Fruit fly (Drosophila melanogaster) ovary, adult (tissue): Measurements from ENCODE around the gene CG6923.

Experiments used
- CG17801 ChIP-seq: fragments of 200-800 bp; optimal IDR thresholded peaks from 2 replicates; lab custom pipeline; 2019; ENCODE audit warnings: missing biosample characterization, mild to moderate bottlenecking, missing genetic modification characterization, moderate library complexity; ENCODE audit not compliant: partially characterized antibody

Gene CG6923

DNA sequence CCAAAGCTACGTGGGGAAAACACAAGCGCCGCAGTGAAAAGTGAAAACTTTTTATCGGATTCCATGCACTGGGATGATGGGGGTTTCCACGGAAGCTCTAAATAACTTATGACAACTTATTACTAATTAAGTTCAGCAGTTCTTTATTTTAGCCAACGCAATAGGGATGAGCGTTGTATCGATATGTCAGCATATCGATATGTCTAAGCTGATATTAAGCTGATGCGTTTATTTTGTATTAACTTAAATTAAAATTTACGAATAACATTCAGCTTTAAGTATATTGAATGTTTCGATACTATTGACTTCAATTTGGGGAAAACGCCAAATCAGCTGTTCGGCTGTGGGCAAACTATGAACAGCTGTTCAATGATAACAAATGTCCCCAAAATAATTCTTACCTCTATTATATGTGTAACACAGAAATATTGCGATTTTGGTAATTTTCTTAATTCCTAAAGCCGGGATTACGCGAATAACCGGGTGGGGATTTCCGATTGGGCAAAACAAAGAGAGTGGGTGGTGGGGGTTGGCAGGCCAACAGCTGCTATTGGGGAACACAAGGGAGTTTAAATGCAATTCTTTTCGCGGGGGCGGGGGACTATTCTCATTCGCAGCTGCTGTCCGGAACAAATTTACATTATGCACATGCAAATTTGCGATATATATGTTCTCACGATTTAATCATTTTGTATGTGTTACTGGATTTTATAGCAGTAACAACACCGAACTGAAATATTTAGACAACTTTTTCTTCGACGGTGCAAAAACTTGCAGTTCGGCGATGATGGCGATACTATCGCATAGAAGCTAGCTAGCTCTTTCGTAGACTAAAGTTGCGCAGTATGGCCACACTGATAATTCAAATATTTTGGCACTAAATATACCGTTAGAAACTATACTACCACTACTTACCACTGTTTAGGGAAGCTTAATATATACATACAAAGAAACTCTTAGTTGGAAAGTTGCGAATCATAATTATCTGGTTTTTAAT is at the start of gene CG6923:
Gene CG6923, minus strand, starts transcription at position 733 of the 997 bp plus-strand sequence.
- peak; percentile 35 for TF ChIP-seq CG17801 (GFP tag; lab: Kevin White, UChicago)

DNA sequence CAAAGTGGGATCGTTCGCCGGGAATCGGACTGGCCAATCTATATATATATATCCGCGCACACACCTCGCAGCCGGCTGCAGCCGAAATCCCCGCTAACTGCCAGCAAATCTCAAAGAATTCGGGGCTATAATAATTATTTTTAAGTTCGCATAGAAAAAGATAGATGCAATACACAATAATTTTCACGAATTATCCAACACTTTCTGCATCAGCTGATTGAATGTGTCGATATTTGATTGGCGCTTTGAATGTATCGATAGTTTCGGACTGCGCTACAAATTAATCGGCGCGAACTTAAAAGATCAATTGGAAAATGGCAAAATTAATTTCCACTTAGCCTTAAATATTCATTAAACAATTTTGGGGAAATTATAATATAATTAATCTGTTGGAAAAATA is 47.0 kb upstream of the CG6923 start, which contains the start of gene Sbf:
Gene Sbf, minus strand, starts transcription at position 169 of the 400 bp plus-strand sequence.
- peak; percentile 32 for TF ChIP-seq CG17801 (GFP tag; lab: Kevin White, UChicago)

DNA sequence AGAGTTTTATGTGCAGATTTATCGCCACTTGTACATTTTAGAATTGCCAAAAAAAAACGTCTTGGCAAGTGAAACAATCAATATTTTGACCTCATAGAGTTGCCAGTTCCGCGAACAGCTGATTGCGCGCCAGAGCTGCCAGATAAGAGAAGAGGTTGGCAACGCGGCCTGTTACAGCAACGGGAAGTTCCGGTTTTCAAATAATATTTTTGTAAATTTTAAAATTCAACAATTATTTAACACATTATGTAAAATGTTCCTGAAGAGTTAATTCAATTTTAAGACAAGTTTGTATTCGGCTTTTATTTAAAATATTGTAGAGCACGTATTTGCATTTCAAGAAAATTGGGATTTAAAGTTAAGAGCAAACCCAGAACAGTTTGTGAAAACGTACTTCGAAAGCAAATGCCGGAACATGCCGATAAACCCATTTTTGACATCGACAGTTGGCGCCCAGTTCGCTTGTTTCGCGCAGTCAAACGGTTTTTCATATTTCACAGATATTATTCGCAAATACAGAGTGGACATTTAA is 36.9 kb upstream of the CG6923 start, which contains the start of the genes prd1 and HisCl1:
Gene prd1, minus strand, starts transcription at position 320 of the 532 bp plus-strand sequence.
Gene HisCl1, plus strand, starts transcription at position 482 of the 532 bp plus-strand sequence.
- no peak for TF ChIP-seq CG17801 (GFP tag; lab: Kevin White, UChicago)

DNA sequence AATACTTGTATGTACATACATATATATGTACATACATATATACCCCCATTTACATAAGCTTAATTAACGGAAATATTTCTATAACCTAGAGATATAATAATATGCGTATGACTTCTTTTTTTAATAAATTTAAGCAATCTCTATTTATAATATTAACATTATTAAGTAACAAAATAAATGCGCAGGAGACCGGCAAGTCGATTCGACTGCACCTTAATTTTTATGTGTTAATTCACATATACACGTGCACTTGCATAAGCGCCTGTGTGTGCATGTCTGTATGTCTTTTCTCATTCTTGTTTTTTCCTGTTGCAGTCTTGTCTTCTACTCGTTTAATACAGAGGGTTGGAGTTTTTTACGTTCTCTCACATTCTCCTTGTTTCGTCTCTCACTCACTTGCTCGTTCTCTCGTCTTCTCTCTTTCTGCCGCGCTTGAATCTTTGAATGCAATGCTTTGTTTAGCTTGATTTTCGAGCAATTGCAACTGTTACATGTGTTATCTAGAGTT is 30.4 kb upstream of the CG6923 start:
- TF ChIP-seq CG17801 (GFP tag; lab: Kevin White, UChicago), result peak; percentile 92

DNA sequence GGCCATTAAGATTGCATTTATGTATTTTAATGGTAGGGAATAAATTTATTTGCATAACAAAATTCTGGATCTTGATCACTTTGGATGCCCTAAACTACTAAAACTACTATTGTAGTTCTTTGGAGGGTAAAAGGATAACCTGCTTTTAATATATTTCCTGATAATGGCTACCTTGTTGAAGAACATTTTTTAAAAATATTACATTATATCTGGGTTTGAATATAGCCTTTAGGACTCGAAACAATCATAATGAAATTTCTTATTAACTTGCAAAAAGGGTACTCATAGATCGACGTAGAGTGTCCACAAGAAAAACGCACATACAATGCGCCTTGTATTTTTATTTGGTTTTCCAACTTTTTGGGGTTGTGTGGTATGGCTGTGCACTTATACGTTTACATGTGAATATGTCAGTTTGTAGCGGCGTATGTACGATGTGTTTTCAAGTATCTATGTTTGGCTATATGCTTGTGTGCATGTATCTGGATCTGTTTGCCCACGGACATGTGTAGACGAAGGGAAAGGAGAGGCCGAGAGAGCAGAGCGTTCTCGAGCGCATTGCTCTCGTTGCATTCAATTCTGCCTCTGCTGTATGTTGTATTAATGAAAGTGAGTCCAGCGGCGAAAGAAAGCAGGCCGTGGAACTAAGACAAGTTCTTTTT is 29.7 kb upstream of the CG6923 start:
- TF ChIP-seq CG17801 (GFP tag; lab: Kevin White, UChicago), result no peak

DNA sequence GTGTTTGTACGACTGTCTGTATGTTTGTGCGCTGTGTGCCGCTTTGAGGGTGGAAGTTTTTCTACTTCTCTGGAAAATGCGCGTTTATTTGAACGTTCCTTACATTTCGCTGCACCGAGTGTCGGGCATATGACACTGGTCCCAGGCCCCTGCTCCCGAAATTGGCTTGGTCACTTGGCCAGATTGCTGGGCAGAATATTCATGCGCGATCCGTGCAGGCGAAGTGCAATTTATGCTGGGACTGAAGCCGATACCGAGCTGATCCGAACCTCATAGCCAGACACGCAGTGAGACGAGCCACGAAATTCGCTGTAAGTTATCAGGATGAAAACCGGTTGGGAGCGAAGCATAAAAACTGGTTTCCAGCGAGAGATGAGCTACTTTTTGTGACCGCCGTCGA is 29.1 kb upstream of the CG6923 start:
- TF ChIP-seq CG17801 (GFP tag; lab: Kevin White, UChicago), result no peak

DNA sequence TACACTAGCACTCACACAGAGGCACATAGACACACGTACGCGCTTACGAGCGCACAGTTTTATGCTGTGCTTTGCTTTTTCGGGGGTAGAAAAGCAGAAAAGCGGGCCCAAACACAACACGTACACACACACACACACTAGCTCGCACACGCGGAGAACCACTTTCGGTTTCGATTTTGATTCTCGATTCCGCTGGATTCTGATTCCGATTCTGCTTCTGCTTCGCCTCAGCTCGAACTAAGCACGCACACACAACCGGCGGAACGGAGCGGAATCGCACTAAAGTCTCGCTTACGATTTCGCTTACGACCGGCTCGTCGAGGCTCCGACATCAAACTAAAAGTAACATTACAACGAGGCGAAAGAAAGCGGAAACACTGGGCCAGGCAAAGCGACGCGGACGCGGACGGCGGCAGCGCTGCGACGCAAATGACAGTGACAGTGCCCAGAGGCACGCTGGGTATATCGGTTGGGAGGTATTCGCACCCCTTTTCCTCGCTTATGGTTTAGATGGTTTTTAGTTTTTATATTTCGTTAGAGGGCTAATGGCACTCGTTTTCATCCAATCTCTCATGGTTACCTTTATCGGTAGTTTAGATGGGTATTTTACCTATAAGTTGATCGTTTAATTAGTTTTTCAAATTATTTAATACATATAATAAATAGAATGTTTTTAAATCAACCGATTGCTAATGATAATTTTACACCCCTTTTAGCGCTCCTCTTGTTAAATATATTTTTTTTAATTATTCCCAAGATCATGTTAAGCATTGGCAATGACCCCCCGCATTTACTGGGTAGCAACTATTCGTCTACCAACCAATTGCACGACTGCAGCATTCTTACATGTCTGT is 28.4 kb upstream of the CG6923 start:
- TF ChIP-seq CG17801 (GFP tag; lab: Kevin White, UChicago), result peak; percentile 55

DNA sequence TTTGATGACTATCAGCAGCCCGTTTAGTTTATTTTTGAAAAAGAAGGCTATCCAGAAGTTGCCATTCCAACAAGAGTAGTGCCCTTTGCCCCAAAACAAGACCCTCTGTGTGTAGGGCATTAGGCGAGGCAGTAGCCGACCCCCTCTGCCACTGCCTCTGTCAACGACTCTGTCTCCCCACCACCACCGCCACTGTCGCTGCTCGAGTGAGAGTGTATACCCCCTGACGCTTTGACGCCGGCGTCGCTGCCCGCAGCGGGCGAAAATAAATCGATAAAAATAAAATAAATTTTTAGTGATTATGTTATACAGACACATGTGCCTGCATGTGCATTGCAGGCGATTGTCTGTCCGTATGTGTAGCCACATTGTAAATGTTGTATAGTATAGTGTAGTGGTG is 27.2 kb upstream of the CG6923 start:
- no peak for TF ChIP-seq CG17801 (GFP tag; lab: Kevin White, UChicago)

DNA sequence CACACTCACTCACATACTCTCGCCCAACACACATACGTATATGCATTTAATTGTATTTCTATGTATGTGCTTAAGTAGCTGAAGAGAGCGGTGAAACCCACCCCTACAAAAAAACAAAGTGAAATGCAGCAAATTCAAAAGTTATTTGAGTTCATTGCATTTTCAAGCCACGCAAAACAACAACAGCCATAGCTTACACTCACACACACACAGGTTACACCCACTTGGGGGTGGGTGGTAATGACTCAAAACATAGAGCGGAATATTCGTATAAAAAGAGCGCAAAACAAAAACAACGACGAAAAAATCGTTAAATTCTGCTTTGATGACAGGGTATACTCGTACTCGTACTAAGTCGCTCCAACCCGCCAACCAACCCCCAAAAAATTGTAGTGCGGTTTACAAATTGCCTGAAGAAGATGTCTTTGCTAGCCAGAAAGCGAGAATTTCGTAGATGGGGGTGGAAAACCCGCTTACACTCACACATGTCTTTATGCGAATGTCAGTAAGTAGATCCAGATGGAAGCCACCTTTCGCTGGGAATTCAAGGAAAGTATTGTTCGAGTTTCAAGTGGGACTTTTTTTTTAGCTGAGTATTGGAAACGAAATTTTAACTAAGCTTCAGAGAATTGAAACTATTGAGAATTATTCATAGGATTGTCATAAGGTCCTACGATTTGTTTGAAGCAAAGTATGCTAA is 26.4 kb upstream of the CG6923 start:
- TF ChIP-seq CG17801 (GFP tag; lab: Kevin White, UChicago), result no peak

DNA sequence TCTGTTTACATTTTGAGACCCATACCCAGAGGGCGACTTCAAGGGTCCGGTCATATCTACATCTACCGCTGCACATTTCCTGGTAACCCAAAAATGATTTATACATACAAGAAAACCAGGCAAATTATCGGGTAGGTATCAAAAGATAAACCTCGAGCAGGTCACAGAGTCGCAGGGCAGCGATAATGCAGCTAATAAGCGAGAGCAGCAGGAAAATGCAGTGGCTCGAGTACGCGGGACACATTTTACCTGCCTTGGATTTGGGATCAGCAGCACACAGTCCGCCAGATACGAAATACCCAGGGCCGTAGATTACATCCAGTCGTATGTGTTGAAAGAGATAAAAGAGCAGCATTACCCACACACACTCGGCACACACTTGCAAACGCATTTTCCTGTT is 25.4 kb upstream of the CG6923 start:
- no peak for TF ChIP-seq CG17801 (GFP tag; lab: Kevin White, UChicago)

DNA sequence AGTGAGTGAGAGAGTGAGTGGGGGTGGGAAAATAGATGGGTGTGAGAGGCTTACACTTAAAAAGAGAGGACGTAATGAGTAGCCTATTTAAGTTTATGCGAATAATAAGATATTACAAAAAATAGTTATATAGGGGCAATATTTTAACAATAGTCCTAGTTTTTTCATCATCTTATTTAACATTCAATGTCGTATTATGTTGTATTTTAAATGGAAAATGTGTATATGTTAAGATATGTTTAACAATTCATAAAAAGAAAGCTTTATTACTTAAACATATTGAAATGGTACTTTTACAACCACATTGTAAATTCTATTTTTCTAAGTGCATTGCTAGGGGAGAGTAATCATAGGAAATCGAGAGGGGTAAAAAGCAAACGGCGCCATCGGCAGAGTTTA is 24.2 kb upstream of the CG6923 start:
- no peak for TF ChIP-seq CG17801 (GFP tag; lab: Kevin White, UChicago)

DNA sequence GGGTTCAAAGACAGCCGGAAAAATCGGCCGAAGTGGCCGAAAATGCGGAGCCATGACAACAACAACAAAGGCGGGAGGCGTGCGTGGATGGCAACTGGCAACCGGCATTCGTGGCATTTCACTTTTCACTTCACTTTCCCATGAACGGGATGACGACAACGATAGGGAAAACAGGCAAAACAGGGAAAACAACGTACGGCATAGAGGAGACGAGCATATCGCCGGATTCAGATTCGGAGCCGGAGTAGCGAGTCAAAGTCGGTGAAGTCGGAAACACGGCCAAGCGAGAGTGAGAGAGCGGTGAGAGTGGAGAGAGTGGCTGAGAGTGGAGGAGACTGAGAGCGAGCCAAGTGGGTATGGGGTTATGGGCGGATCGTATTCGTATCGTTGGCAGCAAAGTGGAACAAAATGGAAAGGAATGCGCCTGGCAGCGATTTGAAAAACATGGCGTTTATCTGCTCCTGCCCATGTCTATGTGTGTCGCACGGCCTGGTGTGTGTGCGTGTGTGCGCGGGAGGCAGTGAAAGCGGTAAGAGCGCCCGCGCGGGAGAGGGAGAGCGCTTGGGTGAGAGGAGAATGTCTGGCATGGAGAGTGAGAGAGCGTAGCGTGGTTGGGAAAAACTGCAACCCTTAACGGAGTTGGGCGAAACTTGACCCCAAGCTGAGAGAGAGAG is 23.6 kb upstream of the CG6923 start:
- TF ChIP-seq CG17801 (GFP tag; lab: Kevin White, UChicago), result no peak
